Worm (Caenorhabditis elegans) whole organism, late embryonic: ENCODE data around the gene srt-30.

Experiments used
- C38D4.7 ChIP-seq: fragments of 200-800 bp; sonication (Bioruptor generic); optimal IDR thresholded peaks from 2 replicates; lab custom pipeline; 2018; ENCODE audit warnings: mild to moderate bottlenecking, missing genetic modification characterization, moderate library complexity, missing compliant biosample characterization
- ahr-1 ChIP-seq: sonication (generic microtip); optimal IDR thresholded peaks from 2 replicates; lab custom pipeline; 2016; ENCODE audit warnings: missing genetic modification characterization, missing compliant biosample characterization
- ets-4 ChIP-seq: sonication (generic microtip); optimal IDR thresholded peaks from 2 replicates; lab custom pipeline; 2016; ENCODE audit warnings: missing genetic modification characterization, missing compliant biosample characterization
- eyg-1 ChIP-seq: sonication (generic microtip); optimal IDR thresholded peaks from 2 replicates; lab custom pipeline; 2016; ENCODE audit warnings: missing genotype, missing genetic modification characterization, missing compliant biosample characterization
- fkh-10 ChIP-seq: fragments of 150-350 bp; optimal IDR thresholded peaks from 2 replicates; lab custom pipeline; 2014; ENCODE audit warnings: missing biosample characterization, missing genetic modification reagents, missing genetic modification characterization
- hlh-13 ChIP-seq: fragments of 200-800 bp; sonication (Bioruptor generic); optimal IDR thresholded peaks from 2 replicates; lab custom pipeline; 2018; ENCODE audit warnings: mild to moderate bottlenecking, missing genetic modification characterization, missing compliant biosample characterization
- lin-11 ChIP-seq: fragments of 200-800 bp; sonication (Bioruptor generic); optimal IDR thresholded peaks from 2 replicates; lab custom pipeline; 2018; ENCODE audit warnings: mild to moderate bottlenecking, missing genetic modification characterization, missing compliant biosample characterization
- nfya-1 ChIP-seq: sonication (generic microtip); optimal IDR thresholded peaks from 2 replicates; lab custom pipeline; 2017; ENCODE audit warnings: missing genetic modification characterization, mild to moderate bottlenecking, missing compliant biosample characterization, antibody characterized with exemption, moderate library complexity

DNA sequence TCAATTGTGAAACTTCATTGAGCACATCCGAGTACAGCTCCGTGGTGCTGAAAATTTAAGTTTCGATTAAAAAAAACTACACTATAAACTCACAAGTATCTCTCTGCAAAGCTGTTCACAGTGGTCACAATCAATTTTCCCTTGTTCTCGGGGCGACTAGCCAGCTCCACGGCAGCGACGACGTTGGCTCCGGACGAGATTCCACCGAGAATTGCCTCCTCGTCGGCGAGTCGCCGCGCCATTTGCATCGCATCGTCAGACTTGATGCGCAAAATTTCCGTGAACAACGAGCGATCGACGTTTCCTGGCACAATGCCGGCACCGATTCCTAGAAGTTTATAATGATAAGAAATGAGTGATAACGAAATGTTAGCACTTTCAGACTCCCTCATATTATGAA, 25.6 kb downstream of the srt-30 start:
- no peak for TF ChIP-seq C38D4.7 (GFP tag; lab: Kevin White, UChicago)
- TF ChIP-seq ets-4 (tag; lab: Kevin White, UChicago): no peak
- TF ChIP-seq nfya-1 (tag; lab: Kevin White, UChicago): no peak
- TF ChIP-seq eyg-1 (tag; lab: Kevin White, UChicago): no peak
- TF ChIP-seq lin-11 (tag; lab: Kevin White, UChicago): no peak
- TF ChIP-seq hlh-13 (GFP tag; lab: Kevin White, UChicago): no peak
- TF ChIP-seq ahr-1 (tag; lab: Kevin White, UChicago): no peak
- TF ChIP-seq fkh-10: no peak
